Fruit fly (Drosophila melanogaster): ENCODE data around the gene ranshi.

DNA sequence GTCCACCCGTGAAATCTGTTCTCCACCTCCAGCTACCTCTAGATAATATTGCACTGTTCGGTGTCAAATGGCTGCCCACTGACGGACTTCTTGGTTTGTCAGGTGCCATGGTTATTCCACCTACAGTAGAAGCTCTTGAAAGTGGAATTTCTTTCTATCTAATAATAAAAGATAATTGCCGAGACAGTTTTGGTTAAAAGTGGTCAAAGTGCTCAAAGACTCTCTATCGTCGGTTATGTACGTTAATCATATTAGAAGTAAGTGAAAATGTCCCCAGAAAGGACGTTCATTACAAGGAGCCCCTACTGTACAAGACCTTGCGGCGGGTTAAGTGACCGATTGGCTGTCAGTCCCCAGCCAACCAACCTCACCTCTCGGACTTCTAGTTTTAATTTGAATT lies 14.7 kb upstream of the ranshi start:
- TF ChIP-seq CG8478 (optimal IDR thresholded peaks at IDR 0.05) (no peak), CTCF (optimal IDR thresholded peaks at IDR 0.05) (no peak)

Measured in S2 (cell line).